Fruit fly (Drosophila melanogaster) whole organism, embryonic: ENCODE measurements around the gene fit.
A peak's percentile ranks its signal among the peaks of the same experiment; 100 is the strongest.

Source experiments
- BEAF-32 ChIP-seq: fragments of 200-800 bp; sonication (Bioruptor generic); optimal IDR thresholded peaks from 3 replicates; lab custom pipeline; 2017; ENCODE audit warnings: missing biosample characterization, missing genetic modification characterization, mild to moderate bottlenecking, moderate library complexity, missing genetic modification reagents
- CG10267 ChIP-seq: fragments of 200-800 bp; sonication (Bioruptor generic); optimal IDR thresholded peaks from 2 replicates; lab custom pipeline; 2018; ENCODE audit warnings: missing biosample characterization, mild to moderate bottlenecking, missing genetic modification characterization, moderate library complexity
- CG10321 ChIP-seq: fragments of 200-800 bp; sonication (Bioruptor generic); IDR thresholded peaks from 2 replicates; pipeline ENCODE4 v1.3.6; 2022; ENCODE audit warnings: missing biosample characterization, missing genetic modification characterization
- CG10959 ChIP-seq: fragments of 200-800 bp; sonication (Bioruptor generic); IDR thresholded peaks from 2 replicates; pipeline ENCODE4 v1.3.6; 2022; ENCODE audit warnings: missing biosample characterization, missing genetic modification characterization
- CG11723 ChIP-seq: fragments of 200-800 bp; sonication (Bioruptor generic); optimal IDR thresholded peaks from 2 replicates; lab custom pipeline; 2017; ENCODE audit warnings: missing biosample characterization, mild to moderate bottlenecking, missing genetic modification characterization
- CG12104 ChIP-seq: fragments of 200-800 bp; sonication (Bioruptor generic); optimal IDR thresholded peaks from 3 replicates; lab custom pipeline; 2016; ENCODE audit warnings: missing biosample characterization, missing genetic modification characterization
- CG12299 ChIP-seq: fragments of 200-800 bp; sonication (Bioruptor generic); optimal IDR thresholded peaks from 2 replicates; lab custom pipeline; 2018; ENCODE audit warnings: missing biosample characterization, mild to moderate bottlenecking, missing genetic modification characterization
- CG13287 ChIP-seq: fragments of 200-800 bp; sonication (Bioruptor generic); IDR thresholded peaks from 2 replicates; pipeline ENCODE4 v1.3.6; 2022; ENCODE audit warnings: missing biosample characterization, missing genetic modification characterization; ENCODE audit not compliant: partially characterized antibody
- CG15011 ChIP-seq: fragments of 200-800 bp; sonication (Bioruptor generic); optimal IDR thresholded peaks from 3 replicates; lab custom pipeline; 2018; ENCODE audit warnings: missing biosample characterization, mild to moderate bottlenecking, missing genetic modification characterization
- CG1647 ChIP-seq: fragments of 200-800 bp; sonication (Bioruptor generic); optimal IDR thresholded peaks from 3 replicates; lab custom pipeline; 2016; ENCODE audit warnings: missing biosample characterization, missing genetic modification characterization
- CG18764 ChIP-seq: fragments of 200-800 bp; sonication (Bioruptor generic); optimal IDR thresholded peaks from 3 replicates; lab custom pipeline; 2016; ENCODE audit warnings: missing biosample characterization, missing genetic modification characterization
- CG2199 ChIP-seq: fragments of 200-800 bp; sonication (Bioruptor generic); IDR thresholded peaks from 3 replicates; pipeline ENCODE4 v1.3.6; 2022; ENCODE audit warnings: missing biosample characterization, missing genetic modification characterization
- CG32532 ChIP-seq: fragments of 200-800 bp; sonication (Bioruptor generic); IDR thresholded peaks from 2 replicates; pipeline ENCODE4 v1.3.6; 2022; ENCODE audit warnings: missing biosample characterization, missing genetic modification characterization
- CG4617 ChIP-seq: fragments of 200-800 bp; sonication (Bioruptor generic); optimal IDR thresholded peaks from 3 replicates; lab custom pipeline; 2016; ENCODE audit warnings: missing biosample characterization, missing genetic modification characterization, borderline replicate concordance
- CG6254 ChIP-seq: fragments of 200-800 bp; sonication (Bioruptor generic); optimal IDR thresholded peaks from 3 replicates; lab custom pipeline; 2017; ENCODE audit warnings: mild to moderate bottlenecking, missing biosample characterization, missing genetic modification reagents, missing genetic modification characterization
- CG6654 ChIP-seq: fragments of 200-800 bp; sonication (Bioruptor generic); optimal IDR thresholded peaks from 2 replicates; lab custom pipeline; 2017; ENCODE audit warnings: missing biosample characterization, mild to moderate bottlenecking, missing genetic modification characterization
- CG7372 ChIP-seq: fragments of 200-800 bp; sonication (Bioruptor generic); IDR thresholded peaks from 2 replicates; pipeline ENCODE4 v1.3.6; 2022; ENCODE audit warnings: missing biosample characterization, missing genetic modification characterization
- CG7839 ChIP-seq: fragments of 200-800 bp; sonication (Bioruptor generic); optimal IDR thresholded peaks from 3 replicates; lab custom pipeline; 2018; ENCODE audit warnings: missing biosample characterization, mild to moderate bottlenecking, missing genetic modification characterization, moderate library complexity
- CG8359 ChIP-seq: fragments of 200-800 bp; sonication (Bioruptor generic); optimal IDR thresholded peaks from 2 replicates; lab custom pipeline; 2017; ENCODE audit warnings: missing biosample characterization, mild to moderate bottlenecking, missing genetic modification characterization, borderline replicate concordance
- Dek ChIP-seq: fragments of 200-800 bp; sonication (Bioruptor generic); optimal IDR thresholded peaks from 3 replicates; lab custom pipeline; 2019; ENCODE audit warnings: missing biosample characterization, mild to moderate bottlenecking, missing genetic modification characterization, moderate library complexity
- Dip3 ChIP-seq: fragments of 200-800 bp; sonication (Bioruptor generic); optimal IDR thresholded peaks from 3 replicates; lab custom pipeline; 2016; ENCODE audit warnings: missing biosample characterization, missing genetic modification characterization
- Drgx ChIP-seq: fragments of 200-800 bp; sonication (Bioruptor generic); IDR thresholded peaks from 2 replicates; pipeline ENCODE4 v1.3.6; 2022; ENCODE audit warnings: missing biosample characterization, missing genetic modification characterization
- E2f1 ChIP-seq: fragments of 200-800 bp; sonication (Bioruptor generic); IDR thresholded peaks from 2 replicates; pipeline ENCODE4 v1.3.6; 2022; ENCODE audit warnings: missing biosample characterization, missing genetic modification characterization
- Gug ChIP-seq: fragments of 200-800 bp; sonication (Bioruptor generic); IDR thresholded peaks from 4 replicates; pipeline ENCODE4 v1.3.6; 2022; ENCODE audit warnings: missing biosample characterization, missing genetic modification characterization
- HmgZ ChIP-seq: fragments of 200-800 bp; sonication (Bioruptor generic); optimal IDR thresholded peaks from 2 replicates; lab custom pipeline; 2018; ENCODE audit warnings: missing biosample characterization, mild to moderate bottlenecking, missing genetic modification characterization
- Hmr ChIP-seq: fragments of 200-800 bp; sonication (Bioruptor generic); optimal IDR thresholded peaks from 3 replicates; lab custom pipeline; 2017; ENCODE audit warnings: mild to moderate bottlenecking, missing biosample characterization, missing genetic modification reagents, missing genetic modification characterization
- Jarid2 ChIP-seq: fragments of 200-800 bp; sonication (Bioruptor generic); optimal IDR thresholded peaks from 3 replicates; lab custom pipeline; 2017; ENCODE audit warnings: mild to moderate bottlenecking, missing biosample characterization, missing genetic modification reagents, missing genetic modification characterization
- Myb ChIP-seq: fragments of 200-800 bp; sonication (Bioruptor generic); optimal IDR thresholded peaks from 2 replicates; lab custom pipeline; 2016; ENCODE audit warnings: missing biosample characterization, missing genetic modification characterization
- PHDP ChIP-seq: fragments of 200-800 bp; sonication (Bioruptor generic); optimal IDR thresholded peaks from 3 replicates; lab custom pipeline; 2018; ENCODE audit warnings: missing biosample characterization, mild to moderate bottlenecking, missing genetic modification characterization, moderate library complexity
- Spps ChIP-seq: fragments of 200-800 bp; sonication (Bioruptor generic); optimal IDR thresholded peaks from 2 replicates; lab custom pipeline; 2018; ENCODE audit warnings: missing biosample characterization, mild to moderate bottlenecking, missing genetic modification characterization
- Stat92E ChIP-seq, 3 experiments: fragments of >200 bp in 2 of 3; fragments of 200-800 bp in 1 of 3; sonication (Bioruptor generic) in 1 of 3; optimal IDR thresholded peaks; 2 replicates each; lab custom pipeline; 2017 to 2019; ENCODE audit warnings: missing biosample characterization in 3 of 3, missing genetic modification characterization in 3 of 3, mild to moderate bottlenecking in 1 of 3, moderate library complexity in 1 of 3
- TFAM ChIP-seq: fragments of 200-800 bp; sonication (Bioruptor generic); optimal IDR thresholded peaks from 2 replicates; lab custom pipeline; 2017; ENCODE audit warnings: missing biosample characterization, missing genetic modification characterization, inconsistent platforms
- bigmax ChIP-seq: fragments of 200-800 bp; sonication (Bioruptor generic); optimal IDR thresholded peaks from 2 replicates; lab custom pipeline; 2018; ENCODE audit warnings: missing biosample characterization, mild to moderate bottlenecking, missing genetic modification characterization
- chif ChIP-seq, 2 experiments: fragments of 200-800 bp; sonication (Bioruptor generic); optimal IDR thresholded peaks; 3 replicates each; lab custom pipeline; 2016; ENCODE audit warnings: missing biosample characterization in 2 of 2, missing genetic modification characterization in 2 of 2
- ci ChIP-seq: fragments of 200-800 bp; sonication (Bioruptor generic); IDR thresholded peaks from 3 replicates; pipeline ENCODE4 v1.3.6; 2022; ENCODE audit warnings: missing biosample characterization, missing genetic modification characterization
- da ChIP-seq: fragments of 200-800 bp; sonication (Bioruptor generic); optimal IDR thresholded peaks from 2 replicates; lab custom pipeline; 2016; ENCODE audit warnings: missing biosample characterization, missing genetic modification characterization
- dm ChIP-seq: fragments of 200-800 bp; sonication (Bioruptor generic); optimal IDR thresholded peaks from 3 replicates; lab custom pipeline; 2016; ENCODE audit warnings: missing biosample characterization, missing genetic modification characterization
- esg ChIP-seq: fragments of 200-800 bp; sonication (Bioruptor generic); conservative IDR thresholded peaks from 2 replicates; pipeline ENCODE4 v1.3.6; 2022; ENCODE audit warnings: missing biosample characterization, missing genetic modification characterization
- ewg ChIP-seq: fragments of 200-800 bp; sonication (Bioruptor generic); optimal IDR thresholded peaks from 3 replicates; lab custom pipeline; 2017; ENCODE audit warnings: mild to moderate bottlenecking, missing biosample characterization, missing genetic modification reagents, missing genetic modification characterization
- fu2 ChIP-seq: fragments of 200-800 bp; sonication (Bioruptor generic); optimal IDR thresholded peaks from 2 replicates; lab custom pipeline; 2016; ENCODE audit warnings: missing biosample characterization, missing genetic modification characterization
- gcm ChIP-seq: fragments of 200-800 bp; sonication (Bioruptor generic); optimal IDR thresholded peaks from 2 replicates; lab custom pipeline; 2019; ENCODE audit warnings: missing biosample characterization, mild to moderate bottlenecking, missing genetic modification characterization, moderate library complexity
- gcm2 ChIP-seq: fragments of 200-800 bp; sonication (Bioruptor generic); optimal IDR thresholded peaks from 2 replicates; lab custom pipeline; 2016; ENCODE audit warnings: missing biosample characterization, missing genetic modification characterization
- lbe ChIP-seq: fragments of 200-800 bp; sonication (Bioruptor generic); optimal IDR thresholded peaks from 2 replicates; lab custom pipeline; 2016; ENCODE audit warnings: missing biosample characterization, mild to moderate bottlenecking, missing genetic modification characterization
- pho ChIP-seq: fragments of 200-800 bp; sonication (Bioruptor generic); optimal IDR thresholded peaks from 2 replicates; lab custom pipeline; 2016; ENCODE audit warnings: missing biosample characterization, missing genetic modification characterization
- row ChIP-seq: fragments of 200-800 bp; sonication (Bioruptor generic); IDR thresholded peaks from 3 replicates; pipeline ENCODE4 v1.3.6; 2022; ENCODE audit warnings: missing biosample characterization, missing genetic modification characterization
- sc ChIP-seq, 3 experiments: fragments of >200 bp in 2 of 3; fragments of 200-800 bp in 1 of 3; sonication (Bioruptor generic) in 1 of 3; optimal IDR thresholded peaks; 2 replicates in 2 of 3; 3 replicates in 1 of 3; lab custom pipeline; 2017; ENCODE audit warnings: mild to moderate bottlenecking in 1 of 3, missing biosample characterization in 1 of 3, missing genetic modification characterization in 1 of 3, missing genetic modification reagents in 1 of 3
- slou ChIP-seq: fragments of 200-800 bp; sonication (Bioruptor generic); optimal IDR thresholded peaks from 3 replicates; lab custom pipeline; 2016; ENCODE audit warnings: missing biosample characterization, missing genetic modification characterization
- ttk ChIP-seq: fragments of 200-800 bp; sonication (Bioruptor generic); IDR thresholded peaks from 2 replicates; pipeline ENCODE4 v2.1.2; 2022; ENCODE audit warnings: missing biosample characterization, missing genetic modification characterization
- vnd ChIP-seq: fragments of 200-800 bp; sonication (Bioruptor generic); IDR thresholded peaks from 3 replicates; pipeline ENCODE4 v1.3.6; 2022; ENCODE audit warnings: missing biosample characterization, missing genetic modification characterization; ENCODE audit not compliant: partially characterized antibody

The fit gene

DNA sequence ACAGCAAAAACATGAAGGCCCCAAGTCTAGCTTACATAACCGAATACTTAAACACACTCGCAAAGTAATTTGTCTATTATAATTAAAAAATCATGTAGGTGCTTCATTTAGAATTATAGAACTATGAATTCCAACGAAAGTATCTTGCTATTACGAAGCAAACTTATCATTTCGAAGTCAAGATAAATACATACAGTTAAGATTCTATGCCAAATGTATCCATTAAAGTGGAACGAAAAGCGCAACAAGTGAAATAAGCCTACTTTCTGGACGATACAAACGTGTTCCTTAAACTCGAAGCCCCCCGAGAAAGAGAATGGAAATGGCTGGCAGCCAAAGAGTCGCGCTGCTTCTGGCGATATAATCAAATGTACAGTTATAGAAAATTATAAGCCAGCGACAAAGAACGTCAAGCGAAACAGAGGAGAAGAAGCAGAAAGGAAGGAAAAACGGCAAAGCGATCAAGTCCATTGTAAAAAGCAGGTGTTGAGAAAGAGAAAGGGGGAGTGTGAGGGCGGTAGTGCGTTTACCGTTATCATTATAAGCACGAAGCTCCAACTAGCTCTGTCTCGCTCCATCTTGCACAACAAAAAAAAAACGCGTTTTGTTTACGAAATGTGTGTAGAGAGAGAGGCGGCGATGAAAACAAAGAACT, 31.5 kb downstream of the fit start:
- TF ChIP-seq PHDP (peak; percentile 42), Drgx (GFP tag; lab: Robert Waterston, UW) (no peak), Dek (tag; lab: Kevin White, UChicago) (peak; percentile 32), sc (optimal IDR thresholded peaks at IDR 0.05; lab: Kevin White, UChicago) (no peak), sc (GFP tag; optimal IDR thresholded peaks at IDR 0.05; lab: Kevin White, UChicago) (no peak), CG6254 (GFP tag; lab: Kevin White, UChicago) (no peak), CG2199 (peak; percentile 68; the same call in 2 of the 3 replicates), pho (GFP tag; lab: Kevin White, UChicago) (peak; percentile 23), Myb (peak; percentile 9), ewg (no peak), da (GFP tag; lab: Kevin White, UChicago) (no peak), CG18764 (no peak), fu2 (GFP tag; lab: Kevin White, UChicago) (no peak), slou (no peak), CG11723 (GFP tag; lab: Kevin White, UChicago) (no peak), BEAF-32 (GFP tag; lab: Kevin White, UChicago) (no peak), Hmr (GFP tag; lab: Kevin White, UChicago) (peak; percentile 51), Stat92E (GFP tag; optimal IDR thresholded peaks at IDR 0.05; lab: Kevin White, UChicago) (no peak), vnd (GFP tag; lab: Robert Waterston, UW) (no peak), Spps (tag; lab: Kevin White, UChicago) (no peak), CG7372 (no peak), CG15011 (GFP tag; lab: Kevin White, UChicago) (peak; percentile 16), CG6654 (GFP tag; lab: Kevin White, UChicago) (no peak), CG7839 (tag; lab: Kevin White, UChicago) (peak; percentile 45), CG8359 (no peak), Jarid2 (no peak), esg (GFP tag; lab: Robert Waterston, UW) (no peak; the same call in 1 of the 2 replicates), dm (GFP tag; lab: Kevin White, UChicago) (no peak), CG12299 (no peak), ttk (GFP tag; lab: Robert Waterston, UW) (no peak), Gug (GFP tag; lab: Robert Waterston, UW) (no peak), CG4617 (GFP tag; lab: Kevin White, UChicago) (no peak), CG32532 (GFP tag; lab: Robert Waterston, UW) (no peak; the same call in 1 of the 2 replicates), gcm (no peak), TFAM (GFP tag; lab: Kevin White, UChicago) (no peak), CG13287 (GFP tag; lab: Robert Waterston, UW) (no peak), chif (GFP tag; optimal IDR thresholded peaks at IDR 0.05; lab: Kevin White, UChicago) (no peak), row (peak; percentile 47), Dip3 (GFP tag; lab: Kevin White, UChicago) (peak; percentile 18), CG10959 (GFP tag; lab: Robert Waterston, UW) (no peak), lbe (GFP tag; lab: Kevin White, UChicago) (no peak), CG12104 (GFP tag; lab: Kevin White, UChicago) (peak; percentile 16), CG10321 (GFP tag; lab: Robert Waterston, UW) (no peak), ci (GFP tag; lab: Robert Waterston, UW) (peak; percentile 27; the same call in 1 of the 3 replicates), bigmax (GFP tag; lab: Kevin White, UChicago) (no peak), HmgZ (tag; lab: Kevin White, UChicago) (no peak), E2f1 (GFP tag; lab: Robert Waterston, UW) (no peak), CG10267 (tag; lab: Kevin White, UChicago) (peak; percentile 6), CG1647 (no peak), gcm2 (GFP tag; lab: Kevin White, UChicago) (no peak)
